Worm (Caenorhabditis elegans) whole organism, L2 larva: ENCODE measurements around the gene C03C10.7.

Source experiments
- C34F6.9 ChIP-seq: fragments of 150-350 bp; optimal IDR thresholded peaks from 2 replicates; lab custom pipeline; 2014; ENCODE audit warnings: missing biosample characterization, missing genetic modification characterization
- F13H6.1 ChIP-seq: sonication (generic microtip); optimal IDR thresholded peaks from 2 replicates; lab custom pipeline; 2016; ENCODE audit warnings: missing genetic modification characterization, missing compliant biosample characterization
- R02D3.7 ChIP-seq: fragments of 150-350 bp; optimal IDR thresholded peaks from 2 replicates; lab custom pipeline; 2014; ENCODE audit warnings: missing biosample characterization, missing genetic modification characterization
- Y55F3AM.14 ChIP-seq: fragments of 200-800 bp; sonication (Bioruptor generic); optimal IDR thresholded peaks from 2 replicates; lab custom pipeline; 2018; ENCODE audit warnings: mild to moderate bottlenecking, missing genetic modification characterization, missing compliant biosample characterization
- ZK546.5 ChIP-seq: sonication (generic microtip); optimal IDR thresholded peaks from 2 replicates; lab custom pipeline; 2017; ENCODE audit warnings: missing biosample characterization, missing genetic modification characterization
- ama-1 ChIP-seq: fragments of 150-350 bp; optimal IDR thresholded peaks from 2 replicates; lab custom pipeline; 2018; ENCODE audit warnings: inconsistent platforms
- blmp-1 ChIP-seq: sonication (generic microtip); optimal IDR thresholded peaks from 2 replicates; lab custom pipeline; 2017; ENCODE audit warnings: missing genetic modification characterization, mild to moderate bottlenecking, missing compliant biosample characterization, antibody characterized with exemption, moderate library complexity; ENCODE audit not compliant: insufficient read depth
- ceh-16 ChIP-seq: fragments of 150-350 bp; optimal IDR thresholded peaks from 2 replicates; lab custom pipeline; 2014; ENCODE audit warnings: missing biosample characterization, missing genetic modification characterization
- ceh-82 ChIP-seq: fragments of 150-350 bp; optimal IDR thresholded peaks from 2 replicates; lab custom pipeline; 2014; ENCODE audit warnings: missing biosample characterization, missing genetic modification characterization
- egl-27 ChIP-seq: sonication (generic microtip); optimal IDR thresholded peaks from 3 replicates; lab custom pipeline; 2017; ENCODE audit warnings: missing biosample characterization, missing genetic modification reagents, missing genetic modification characterization
- elt-1 ChIP-seq: fragments of 150-350 bp; optimal IDR thresholded peaks from 2 replicates; lab custom pipeline; 2014; ENCODE audit warnings: missing biosample characterization, missing genetic modification characterization
- elt-3 ChIP-seq: sonication (generic microtip); optimal IDR thresholded peaks from 2 replicates; lab custom pipeline; 2017; ENCODE audit warnings: missing biosample characterization, missing genetic modification characterization
- fos-1 ChIP-seq: fragments of 150-350 bp; optimal IDR thresholded peaks from 2 replicates; lab custom pipeline; 2014; ENCODE audit warnings: missing biosample characterization, missing genetic modification characterization
- gmeb-1 ChIP-seq: fragments of 150-350 bp; optimal IDR thresholded peaks from 2 replicates; lab custom pipeline; 2014; ENCODE audit warnings: missing biosample characterization, missing genetic modification characterization
- lin-13 ChIP-seq: fragments of 150-350 bp; optimal IDR thresholded peaks from 2 replicates; lab custom pipeline; 2014; ENCODE audit warnings: missing biosample characterization, missing genetic modification reagents, missing genetic modification characterization
- lin-39 ChIP-seq: fragments of 150-350 bp; optimal IDR thresholded peaks from 2 replicates; lab custom pipeline; 2014; ENCODE audit warnings: missing biosample characterization, missing genetic modification reagents, missing genetic modification characterization
- lsy-2 ChIP-seq, 2 experiments: fragments of 150-350 bp in 1 of 2; sonication (generic microtip) in 1 of 2; optimal IDR thresholded peaks; 2 replicates each; lab custom pipeline; 2014 to 2017; ENCODE audit warnings: missing biosample characterization in 2 of 2, missing genetic modification characterization in 2 of 2
- mbf-1 ChIP-seq: sonication (generic microtip); optimal IDR thresholded peaks from 2 replicates; lab custom pipeline; 2017; ENCODE audit warnings: missing biosample characterization, missing genetic modification characterization
- mdl-1 ChIP-seq, 2 experiments: fragments of 150-350 bp in 1 of 2; sonication (generic microtip) in 1 of 2; optimal IDR thresholded peaks; 2 replicates each; lab custom pipeline; 2017; ENCODE audit warnings: missing biosample characterization in 2 of 2, missing genetic modification characterization in 2 of 2
- nhr-12 ChIP-seq: fragments of 150-350 bp; optimal IDR thresholded peaks from 2 replicates; lab custom pipeline; 2014; ENCODE audit warnings: missing biosample characterization, missing genetic modification characterization
- nhr-129 ChIP-seq: fragments of 150-350 bp; optimal IDR thresholded peaks from 2 replicates; lab custom pipeline; 2014; ENCODE audit warnings: missing biosample characterization, missing genetic modification characterization
- nhr-23 ChIP-seq: fragments of 150-350 bp; optimal IDR thresholded peaks from 2 replicates; lab custom pipeline; 2014; ENCODE audit warnings: missing biosample characterization, missing genetic modification reagents, missing genetic modification characterization
- nhr-237 ChIP-seq: fragments of 150-350 bp; optimal IDR thresholded peaks from 2 replicates; lab custom pipeline; 2014; ENCODE audit warnings: missing biosample characterization, missing genetic modification characterization
- nhr-25 ChIP-seq: fragments of 150-350 bp; sonication (generic microtip); optimal IDR thresholded peaks from 3 replicates; lab custom pipeline; 2014; ENCODE audit warnings: missing biosample characterization, missing genetic modification characterization
- nhr-77 ChIP-seq: fragments of 150-350 bp; optimal IDR thresholded peaks from 2 replicates; lab custom pipeline; 2014; ENCODE audit warnings: missing biosample characterization, missing genetic modification characterization
- peb-1 ChIP-seq: fragments of 150-350 bp; optimal IDR thresholded peaks from 2 replicates; lab custom pipeline; 2014; ENCODE audit warnings: missing biosample characterization, missing genetic modification characterization
- sem-4 ChIP-seq: fragments of 150-350 bp; optimal IDR thresholded peaks from 2 replicates; lab custom pipeline; 2014; ENCODE audit warnings: missing biosample characterization, missing genetic modification reagents, missing genetic modification characterization
- skn-1 ChIP-seq: sonication (generic microtip); optimal IDR thresholded peaks from 2 replicates; lab custom pipeline; 2017; ENCODE audit warnings: missing biosample characterization, missing genetic modification characterization
- sma-3 ChIP-seq: sonication (generic microtip); optimal IDR thresholded peaks from 2 replicates; lab custom pipeline; 2016; ENCODE audit warnings: missing genetic modification reagents, missing genetic modification characterization, missing compliant biosample characterization
- sma-9 ChIP-seq, 2 experiments: fragments of 150-350 bp in 1 of 2; sonication (generic microtip) in 1 of 2; optimal IDR thresholded peaks; 2 replicates each; lab custom pipeline; 2014 to 2016; ENCODE audit warnings: missing genetic modification characterization in 2 of 2, mild to moderate bottlenecking in 1 of 2, missing biosample characterization in 1 of 2, missing compliant biosample characterization in 1 of 2, missing genetic modification reagents in 1 of 2, moderate library complexity in 1 of 2
- snpc-4 ChIP-seq: fragments of 150-350 bp; optimal IDR thresholded peaks from 2 replicates; lab custom pipeline; 2014; ENCODE audit warnings: missing biosample characterization, missing genetic modification characterization
- unc-39 ChIP-seq: fragments of 150-350 bp; optimal IDR thresholded peaks from 2 replicates; lab custom pipeline; 2014; ENCODE audit warnings: missing biosample characterization, missing genetic modification characterization
- unc-55 ChIP-seq: fragments of 150-350 bp; sonication (generic microtip); optimal IDR thresholded peaks from 3 replicates; lab custom pipeline; 2014; ENCODE audit warnings: missing biosample characterization, missing genetic modification reagents, missing genetic modification characterization
- unc-62 ChIP-seq: fragments of 150-350 bp; optimal IDR thresholded peaks from 2 replicates; lab custom pipeline; 2014; ENCODE audit warnings: missing biosample characterization, missing genetic modification reagents, missing genetic modification characterization
- zag-1 ChIP-seq: fragments of 150-350 bp; optimal IDR thresholded peaks from 2 replicates; lab custom pipeline; 2014; ENCODE audit warnings: missing biosample characterization, missing genetic modification characterization
- ztf-1 ChIP-seq: fragments of 200-800 bp; sonication (Bioruptor generic); conservative IDR thresholded peaks from 2 replicates; pipeline ENCODE4 v1.3.6; 2022; ENCODE audit warnings: missing genetic modification characterization, missing compliant biosample characterization
- ztf-11 ChIP-seq: sonication (generic microtip); optimal IDR thresholded peaks from 2 replicates; lab custom pipeline; 2017; ENCODE audit warnings: missing biosample characterization, missing genetic modification characterization
- ztf-4 ChIP-seq: fragments of 150-350 bp; optimal IDR thresholded peaks from 2 replicates; lab custom pipeline; 2014; ENCODE audit warnings: missing biosample characterization, missing genetic modification characterization

C03C10.7 gene

DNA sequence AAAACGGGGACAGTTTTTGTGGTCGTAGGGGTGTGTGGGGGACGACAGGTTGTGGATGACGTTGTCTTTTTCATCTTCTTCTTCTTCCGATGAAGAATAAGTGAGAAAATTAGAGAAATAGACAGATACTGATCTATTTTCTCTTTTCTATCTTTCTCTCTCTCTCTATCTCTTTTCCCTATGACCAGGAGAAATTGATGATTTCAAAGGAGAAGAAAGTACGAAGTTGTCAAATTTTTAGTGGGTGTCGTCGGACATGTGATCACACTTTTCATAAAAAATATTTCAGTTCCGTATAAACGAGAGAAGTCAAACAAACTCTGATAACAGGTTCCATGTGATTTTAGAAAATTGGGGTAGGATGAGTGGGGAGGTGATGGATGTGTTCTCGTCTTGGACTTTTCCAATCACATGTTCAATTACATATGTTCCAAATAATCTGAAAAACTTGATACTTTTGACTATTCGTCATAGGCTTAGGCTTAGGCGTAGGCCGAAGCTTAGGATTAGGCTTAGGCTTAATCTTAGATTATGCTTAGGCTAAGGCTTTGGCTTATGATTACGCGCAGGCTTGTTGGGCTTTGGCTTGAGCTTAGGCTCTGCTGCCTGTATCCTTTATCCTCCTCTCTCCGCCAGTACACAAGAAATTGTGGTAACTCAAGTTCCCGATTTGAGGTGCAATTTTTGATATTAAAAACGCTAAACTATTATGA lies 4.2 kb downstream of the C03C10.7 start (continued):
- TF ChIP-seq C34F6.9 (tag; lab: Kevin White, UChicago) (peak; percentile 75), lsy-2 (tag; optimal IDR thresholded peaks at IDR 0.05; lab: Kevin White, UChicago) (peak in 1 of 2 experiments; percentile 74), nhr-129 (tag; lab: Kevin White, UChicago) (peak; percentile 78), ztf-1 (no peak), lin-39 (tag; lab: Kevin White, UChicago) (no peak), skn-1 (no peak), blmp-1 (tag; lab: Kevin White, UChicago) (peak; percentile 94), sma-9 (GFP tag; optimal IDR thresholded peaks at IDR 0.05; lab: Kevin White, UChicago) (peak; percentile 79), sma-9 (tag; optimal IDR thresholded peaks at IDR 0.05; lab: Kevin White, UChicago) (peak; percentile 37), sem-4 (tag; lab: Kevin White, UChicago) (peak; percentile 67), nhr-25 (tag; lab: Kevin White, UChicago) (peak; percentile 88), sma-3 (GFP tag; lab: Kevin White, UChicago) (peak; percentile 85), unc-62 (no peak), unc-39 (tag; lab: Kevin White, UChicago) (no peak), nhr-12 (tag; lab: Kevin White, UChicago) (no peak), unc-55 (GFP tag; lab: Kevin White, UChicago) (no peak), Y55F3AM.14 (no peak), egl-27 (tag; lab: Kevin White, UChicago) (peak; percentile 79), mdl-1 (tag; optimal IDR thresholded peaks at IDR 0.05; lab: Kevin White, UChicago) (peak in 1 of 2 experiments; percentile 55), nhr-237 (tag; lab: Kevin White, UChicago) (no peak), ama-1 (lab: Kevin White, UChicago) (no peak), R02D3.7 (no peak), elt-1 (tag; lab: Kevin White, UChicago) (no peak), ZK546.5 (tag; lab: Kevin White, UChicago) (no peak), nhr-23 (no peak)

DNA sequence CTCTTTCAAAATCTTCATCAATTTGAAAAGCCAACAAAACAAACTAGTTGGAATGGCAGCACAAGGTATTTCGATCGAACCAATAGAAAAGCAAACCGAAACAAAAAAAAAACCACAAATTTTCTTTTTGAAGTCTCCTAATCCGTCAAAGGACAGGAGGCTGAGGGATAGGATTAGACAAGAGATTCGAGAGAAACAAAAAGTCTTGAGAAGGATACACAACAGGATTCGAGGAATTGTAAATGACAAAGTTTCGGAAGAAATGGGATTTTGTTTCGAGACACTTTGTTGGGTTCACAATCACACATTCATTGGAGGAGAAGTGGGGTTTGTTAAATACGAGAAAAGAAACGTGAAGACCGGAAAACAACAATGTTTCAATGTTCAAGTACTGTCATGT lies 5.2 kb downstream of the C03C10.7 start:
- TF ChIP-seq ceh-82 (tag; lab: Kevin White, UChicago) (no peak), lin-13 (GFP tag; lab: Kevin White, UChicago) (no peak), Y55F3AM.14 (no peak), sma-3 (GFP tag; lab: Kevin White, UChicago) (peak; percentile 10), sma-9 (GFP tag; optimal IDR thresholded peaks at IDR 0.05; lab: Kevin White, UChicago) (peak; percentile 14), sma-9 (tag; optimal IDR thresholded peaks at IDR 0.05; lab: Kevin White, UChicago) (no peak), nhr-77 (tag; lab: Kevin White, UChicago) (no peak), ama-1 (lab: Kevin White, UChicago) (no peak)

DNA sequence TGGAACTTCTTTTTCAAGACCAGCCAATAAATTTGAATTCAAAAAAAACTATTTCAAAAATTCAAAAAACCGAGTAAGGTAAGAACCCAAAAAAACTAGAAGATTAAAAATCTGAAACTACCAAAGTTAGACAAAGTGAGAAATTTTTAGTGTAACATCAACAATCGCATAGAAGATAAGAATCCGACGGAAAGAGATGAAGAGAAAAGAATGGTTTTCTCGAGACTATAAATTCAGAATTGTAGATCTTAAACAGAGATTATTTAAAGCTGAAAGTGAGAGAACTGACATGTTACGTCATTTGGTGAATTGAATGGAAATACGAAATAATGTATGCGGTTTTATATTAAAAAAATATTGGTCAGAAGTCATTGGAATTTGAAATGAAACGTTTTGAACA lies 6.2 kb downstream of the C03C10.7 start:
- TF ChIP-seq mdl-1 (tag; optimal IDR thresholded peaks at IDR 0.05; lab: Kevin White, UChicago) (no peak), sma-9 (GFP tag; optimal IDR thresholded peaks at IDR 0.05; lab: Kevin White, UChicago) (no peak), sma-9 (tag; optimal IDR thresholded peaks at IDR 0.05; lab: Kevin White, UChicago) (no peak), lsy-2 (tag; optimal IDR thresholded peaks at IDR 0.05; lab: Kevin White, UChicago) (no peak), ztf-4 (tag; lab: Kevin White, UChicago) (no peak), unc-39 (tag; lab: Kevin White, UChicago) (no peak), nhr-77 (tag; lab: Kevin White, UChicago) (no peak)
- TF ChIP-seq, all 48 proteins: peak for 0

DNA sequence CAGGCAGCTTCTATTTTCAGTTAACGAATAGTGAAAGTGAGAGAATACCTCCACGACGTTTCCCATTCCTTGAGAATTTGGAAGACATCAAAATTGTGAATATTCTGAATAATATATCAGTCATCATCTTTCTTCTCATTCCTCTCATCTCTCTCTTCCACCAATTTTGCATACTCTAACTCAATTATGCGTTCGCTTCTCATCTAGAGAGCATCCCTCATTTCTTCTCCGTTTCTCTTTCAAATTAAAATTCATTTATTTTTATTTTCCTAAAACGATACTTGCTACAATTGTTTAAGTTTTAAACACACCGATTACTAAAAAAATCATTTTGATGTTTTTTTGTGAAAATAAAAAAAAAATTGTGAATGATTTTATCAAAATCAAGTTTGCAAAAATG lies 7.3 kb downstream of the C03C10.7 start:
- no peak for TF ChIP-seq lin-13 (GFP tag; lab: Kevin White, UChicago)

DNA sequence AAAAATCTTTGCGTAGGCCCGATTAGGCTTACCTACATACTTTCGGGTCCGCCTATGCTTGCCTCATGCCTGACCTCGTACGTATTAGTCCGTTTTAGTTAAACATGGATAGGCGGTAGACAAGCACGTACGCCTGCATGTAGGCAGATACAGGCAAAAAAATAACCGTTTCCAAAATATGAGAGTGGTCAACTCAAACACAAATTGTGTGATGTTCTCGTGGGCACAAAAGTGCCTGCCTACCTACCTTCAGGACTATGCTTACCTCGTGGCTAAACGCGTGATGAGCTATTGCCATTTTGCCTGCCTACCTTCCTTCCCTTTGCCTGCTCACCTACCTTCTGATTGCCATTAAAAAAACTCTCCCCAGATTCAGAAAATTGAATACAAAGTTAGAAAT lies 10.8 kb downstream of the C03C10.7 start:
- TF ChIP-seq nhr-129 (tag; lab: Kevin White, UChicago) (no peak), fos-1 (tag; lab: Kevin White, UChicago) (no peak), R02D3.7 (no peak), mbf-1 (no peak), F13H6.1 (tag; lab: Kevin White, UChicago) (no peak), ztf-11 (tag; lab: Kevin White, UChicago) (no peak), gmeb-1 (tag; lab: Kevin White, UChicago) (no peak), zag-1 (no peak), lin-13 (GFP tag; lab: Kevin White, UChicago) (no peak), snpc-4 (tag; lab: Kevin White, UChicago) (no peak), nhr-237 (tag; lab: Kevin White, UChicago) (no peak), ama-1 (lab: Kevin White, UChicago) (no peak), nhr-12 (tag; lab: Kevin White, UChicago) (no peak), ceh-82 (tag; lab: Kevin White, UChicago) (no peak), unc-39 (tag; lab: Kevin White, UChicago) (no peak), peb-1 (no peak), nhr-23 (no peak), ceh-16 (tag; lab: Kevin White, UChicago) (no peak), elt-3 (tag; lab: Kevin White, UChicago) (no peak)
